Fruit fly (Drosophila melanogaster) whole organism, embryonic: ENCODE results near the gene CG15368.
A peak's percentile ranks its signal among the peaks of the same experiment; 100 is the strongest.

ENCODE experiments used
- Abd-B ChIP-seq: fragments of 200-800 bp; sonication (Bioruptor generic); optimal IDR thresholded peaks from 2 replicates; lab custom pipeline; 2018; ENCODE audit warnings: missing biosample characterization, mild to moderate bottlenecking, missing genetic modification characterization, moderate library complexity
- Adf1 ChIP-seq: fragments of 200-800 bp; sonication (Bioruptor generic); IDR thresholded peaks from 2 replicates; pipeline ENCODE4 v1.3.6; 2022; ENCODE audit warnings: missing biosample characterization, missing genetic modification characterization
- Bdp1 ChIP-seq: fragments of 200-800 bp; sonication (Bioruptor generic); optimal IDR thresholded peaks from 3 replicates; lab custom pipeline; 2016; ENCODE audit warnings: missing biosample characterization, missing genetic modification characterization
- Bteb2 ChIP-seq: fragments of 200-800 bp; sonication (Bioruptor generic); optimal IDR thresholded peaks from 2 replicates; lab custom pipeline; 2016; ENCODE audit warnings: missing biosample characterization, missing genetic modification characterization
- CG10321 ChIP-seq: fragments of 200-800 bp; sonication (Bioruptor generic); IDR thresholded peaks from 2 replicates; pipeline ENCODE4 v1.3.6; 2022; ENCODE audit warnings: missing biosample characterization, missing genetic modification characterization
- CG12071 ChIP-seq: fragments of 200-800 bp; sonication (Bioruptor generic); optimal IDR thresholded peaks from 3 replicates; lab custom pipeline; 2018; ENCODE audit warnings: missing biosample characterization, mild to moderate bottlenecking, missing genetic modification characterization
- CG12744 ChIP-seq: fragments of 200-800 bp; sonication (Bioruptor generic); optimal IDR thresholded peaks from 2 replicates; lab custom pipeline; 2016; ENCODE audit warnings: missing biosample characterization, missing genetic modification characterization
- CG13123 ChIP-seq: fragments of 200-800 bp; sonication (Bioruptor generic); optimal IDR thresholded peaks from 2 replicates; lab custom pipeline; 2016; ENCODE audit warnings: missing biosample characterization, missing genetic modification characterization
- CG13624 ChIP-seq: fragments of 200-800 bp; sonication (Bioruptor generic); optimal IDR thresholded peaks from 2 replicates; lab custom pipeline; 2016; ENCODE audit warnings: missing biosample characterization, missing genetic modification characterization
- CG15073 ChIP-seq: fragments of 200-800 bp; sonication (Bioruptor generic); optimal IDR thresholded peaks from 2 replicates; lab custom pipeline; 2016; ENCODE audit warnings: missing biosample characterization, missing genetic modification characterization
- CG15269 ChIP-seq: fragments of 200-800 bp; sonication (Bioruptor generic); optimal IDR thresholded peaks from 2 replicates; lab custom pipeline; 2018; ENCODE audit warnings: missing biosample characterization, mild to moderate bottlenecking, missing genetic modification characterization, moderate library complexity
- CG1603 ChIP-seq: fragments of 200-800 bp; sonication (Bioruptor generic); optimal IDR thresholded peaks from 2 replicates; lab custom pipeline; 2019; ENCODE audit warnings: missing biosample characterization, mild to moderate bottlenecking, missing genetic modification characterization, moderate library complexity
- CG2129 ChIP-seq: fragments of 200-800 bp; sonication (Bioruptor generic); IDR thresholded peaks from 2 replicates; pipeline ENCODE4 v1.3.6; 2022; ENCODE audit warnings: missing biosample characterization, missing genetic modification characterization; ENCODE audit not compliant: partially characterized antibody
- CG30020 ChIP-seq: fragments of 200-800 bp; optimal IDR thresholded peaks from 2 replicates; lab custom pipeline; 2019; ENCODE audit warnings: missing biosample characterization, mild to moderate bottlenecking, missing genetic modification characterization, moderate library complexity
- CG3163 ChIP-seq: fragments of 200-800 bp; sonication (Bioruptor generic); optimal IDR thresholded peaks from 3 replicates; lab custom pipeline; 2016; ENCODE audit warnings: missing biosample characterization, missing genetic modification characterization
- CG32767 ChIP-seq: fragments of 200-800 bp; sonication (Bioruptor generic); IDR thresholded peaks from 2 replicates; pipeline ENCODE4 v1.3.6; 2022; ENCODE audit warnings: missing biosample characterization, missing genetic modification characterization
- CG32772 ChIP-seq: fragments of 200-800 bp; sonication (Bioruptor generic); IDR thresholded peaks from 2 replicates; pipeline ENCODE4 v1.3.6; 2022; ENCODE audit warnings: missing biosample characterization, missing genetic modification characterization
- CG3838 ChIP-seq: fragments of 200-800 bp; sonication (Bioruptor generic); optimal IDR thresholded peaks from 3 replicates; lab custom pipeline; 2016; ENCODE audit warnings: missing biosample characterization, missing genetic modification characterization
- CG3847 ChIP-seq: fragments of 200-800 bp; sonication (Bioruptor generic); IDR thresholded peaks from 2 replicates; pipeline ENCODE4 v1.3.6; 2022; ENCODE audit warnings: missing biosample characterization, missing genetic modification characterization
- CG8281 ChIP-seq: fragments of 200-800 bp; sonication (Bioruptor generic); optimal IDR thresholded peaks from 2 replicates; lab custom pipeline; 2018; ENCODE audit warnings: missing biosample characterization, mild to moderate bottlenecking, missing genetic modification characterization, moderate library complexity
- CG8924 ChIP-seq: fragments of 200-800 bp; optimal IDR thresholded peaks from 3 replicates; lab custom pipeline; 2019; ENCODE audit warnings: missing biosample characterization, mild to moderate bottlenecking, missing genetic modification characterization, moderate library complexity
- CrebB ChIP-seq: fragments of 200-800 bp; sonication (Bioruptor generic); optimal IDR thresholded peaks from 3 replicates; lab custom pipeline; 2018; ENCODE audit warnings: missing biosample characterization, mild to moderate bottlenecking, missing genetic modification characterization
- Deaf1 ChIP-seq: fragments of 200-800 bp; optimal IDR thresholded peaks from 3 replicates; lab custom pipeline; 2019; ENCODE audit warnings: missing biosample characterization, mild to moderate bottlenecking, missing genetic modification characterization, moderate library complexity
- Dfd ChIP-seq, 2 experiments: fragments of >200 bp; optimal IDR thresholded peaks; 2 replicates each; lab custom pipeline; 2017; ENCODE audit warnings: missing biosample characterization in 2 of 2, missing genetic modification characterization in 2 of 2
- Dip2 ChIP-seq: fragments of 200-800 bp; sonication (Bioruptor generic); IDR thresholded peaks from 2 replicates; pipeline ENCODE4 v1.3.6; 2022; ENCODE audit warnings: missing biosample characterization, missing genetic modification characterization
- Eip74EF ChIP-seq, 2 experiments: fragments of 200-800 bp in 1 of 2; fragments of >200 bp in 1 of 2; sonication (Bioruptor generic) in 1 of 2; optimal IDR thresholded peaks; 2 replicates each; lab custom pipeline; 2017 to 2019; ENCODE audit warnings: missing biosample characterization in 2 of 2, missing genetic modification characterization in 2 of 2, mild to moderate bottlenecking in 1 of 2, moderate library complexity in 1 of 2
- GATAe ChIP-seq: fragments of 200-800 bp; sonication (Bioruptor generic); conservative IDR thresholded peaks from 2 replicates; pipeline ENCODE4 v1.3.6; 2022; ENCODE audit warnings: missing biosample characterization, missing genetic modification characterization
- Gsc ChIP-seq: fragments of 200-800 bp; sonication (Bioruptor generic); IDR thresholded peaks from 2 replicates; pipeline ENCODE4 v1.3.6; 2022; ENCODE audit warnings: missing biosample characterization, missing genetic modification characterization
- Hey ChIP-seq: fragments of 200-800 bp; sonication (Bioruptor generic); optimal IDR thresholded peaks from 3 replicates; lab custom pipeline; 2018; ENCODE audit warnings: missing biosample characterization, mild to moderate bottlenecking, missing genetic modification characterization
- Hmr ChIP-seq: fragments of 200-800 bp; sonication (Bioruptor generic); optimal IDR thresholded peaks from 3 replicates; lab custom pipeline; 2017; ENCODE audit warnings: mild to moderate bottlenecking, missing biosample characterization, missing genetic modification reagents, missing genetic modification characterization
- Hr3 ChIP-seq: fragments of 200-800 bp; sonication (Bioruptor generic); optimal IDR thresholded peaks from 3 replicates; lab custom pipeline; 2016; ENCODE audit warnings: missing biosample characterization, missing genetic modification characterization
- Hsf ChIP-seq: fragments of 200-800 bp; sonication (Bioruptor generic); optimal IDR thresholded peaks from 3 replicates; lab custom pipeline; 2016; ENCODE audit warnings: missing biosample characterization, missing genetic modification characterization
- Kr ChIP-seq: fragments of 200-800 bp; sonication (Bioruptor generic); optimal IDR thresholded peaks from 2 replicates; lab custom pipeline; 2017; ENCODE audit warnings: missing biosample characterization, mild to moderate bottlenecking, missing genetic modification characterization
- Spps ChIP-seq: fragments of 200-800 bp; sonication (Bioruptor generic); optimal IDR thresholded peaks from 2 replicates; lab custom pipeline; 2018; ENCODE audit warnings: missing biosample characterization, mild to moderate bottlenecking, missing genetic modification characterization
- Tbp ChIP-seq: fragments of >200 bp; optimal IDR thresholded peaks from 2 replicates; lab custom pipeline; 2018; ENCODE audit warnings: missing biosample characterization, missing genetic modification characterization
- bbx ChIP-seq: fragments of 200-800 bp; sonication (Bioruptor generic); IDR thresholded peaks from 2 replicates; pipeline ENCODE4 v1.3.6; 2022; ENCODE audit warnings: missing biosample characterization, missing genetic modification characterization; ENCODE audit not compliant: partially characterized antibody
- cg ChIP-seq: fragments of 200-800 bp; sonication (Bioruptor generic); optimal IDR thresholded peaks from 3 replicates; lab custom pipeline; 2019; ENCODE audit warnings: missing biosample characterization, mild to moderate bottlenecking, missing genetic modification characterization, moderate library complexity
- dysf ChIP-seq: fragments of 200-800 bp; sonication (Bioruptor generic); IDR thresholded peaks from 3 replicates; pipeline ENCODE4 v1.3.6; 2022; ENCODE audit warnings: missing biosample characterization, missing genetic modification characterization
- exex ChIP-seq: fragments of 200-800 bp; sonication (Bioruptor generic); optimal IDR thresholded peaks from 4 replicates; lab custom pipeline; 2018; ENCODE audit warnings: missing biosample characterization, mild to moderate bottlenecking, missing genetic modification characterization, moderate library complexity
- eyg ChIP-seq: fragments of 200-800 bp; sonication (Bioruptor generic); optimal IDR thresholded peaks from 3 replicates; lab custom pipeline; 2016; ENCODE audit warnings: missing biosample characterization, missing genetic modification characterization
- fd3F ChIP-seq: fragments of 200-800 bp; sonication (Bioruptor generic); optimal IDR thresholded peaks from 2 replicates; lab custom pipeline; 2018; ENCODE audit warnings: missing biosample characterization, mild to moderate bottlenecking, missing genetic modification characterization, moderate library complexity
- hb ChIP-seq: fragments of 200-800 bp; sonication (Bioruptor generic); IDR thresholded peaks from 3 replicates; pipeline ENCODE4 v1.3.6; 2022; ENCODE audit warnings: missing biosample characterization, missing genetic modification characterization; ENCODE audit not compliant: partially characterized antibody
- lbe ChIP-seq: fragments of 200-800 bp; sonication (Bioruptor generic); optimal IDR thresholded peaks from 2 replicates; lab custom pipeline; 2016; ENCODE audit warnings: missing biosample characterization, mild to moderate bottlenecking, missing genetic modification characterization
- mam ChIP-seq: fragments of 200-800 bp; sonication (Bioruptor generic); optimal IDR thresholded peaks from 3 replicates; lab custom pipeline; 2016; ENCODE audit warnings: missing biosample characterization, missing genetic modification characterization
- mirr ChIP-seq: fragments of 200-800 bp; sonication (Bioruptor generic); optimal IDR thresholded peaks from 3 replicates; lab custom pipeline; 2018; ENCODE audit warnings: missing biosample characterization, mild to moderate bottlenecking, missing genetic modification characterization
- otp ChIP-seq: fragments of 200-800 bp; sonication (Bioruptor generic); IDR thresholded peaks from 3 replicates; pipeline ENCODE4, ENCODE4 v1.3.6; 2022; ENCODE audit warnings: missing biosample characterization, missing genetic modification characterization
- rib ChIP-seq: fragments of 200-800 bp; sonication (Bioruptor generic); IDR thresholded peaks from 2 replicates; pipeline ENCODE4 v1.3.6; 2022; ENCODE audit warnings: missing biosample characterization, missing genetic modification characterization
- ro ChIP-seq: fragments of 200-800 bp; sonication (Bioruptor generic); IDR thresholded peaks from 2 replicates; pipeline ENCODE4 v1.3.6; 2022; ENCODE audit warnings: missing biosample characterization, missing genetic modification characterization
- sd ChIP-seq: fragments of 200-800 bp; sonication (Bioruptor generic); optimal IDR thresholded peaks from 3 replicates; lab custom pipeline; 2018; ENCODE audit warnings: missing biosample characterization, mild to moderate bottlenecking, missing genetic modification characterization, moderate library complexity
- sim ChIP-seq: fragments of 200-800 bp; sonication (Bioruptor generic); IDR thresholded peaks from 2 replicates; pipeline ENCODE4 v1.3.6; 2022; ENCODE audit warnings: missing biosample characterization, missing genetic modification characterization
- sob ChIP-seq: fragments of 200-800 bp; sonication (Bioruptor generic); IDR thresholded peaks from 2 replicates; pipeline ENCODE4 v1.3.6; 2022; ENCODE audit warnings: missing biosample characterization, missing genetic modification characterization

CG15368 gene

DNA sequence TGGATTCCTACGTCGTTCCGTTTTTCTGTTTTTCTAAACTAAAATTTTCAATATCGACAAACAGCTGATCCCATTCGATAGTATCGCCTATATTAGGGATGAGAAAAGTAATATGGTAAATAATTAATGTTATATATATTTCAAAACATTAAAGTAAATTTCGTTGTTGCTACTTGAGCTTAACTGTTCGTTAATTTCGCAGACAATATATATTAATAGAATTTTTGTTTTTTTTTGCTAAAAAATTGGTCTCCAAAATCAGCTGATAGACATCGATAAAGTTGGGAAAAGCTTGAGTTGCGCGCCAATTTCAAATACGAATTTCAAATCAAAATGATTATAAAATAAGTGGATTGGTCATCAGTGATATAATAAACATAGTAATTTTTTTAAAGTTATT, 19.2 kb upstream of the CG15368 start, which contains the start of gene CG12118 (continued):
- TF ChIP-seq Spps (peak; percentile 67), CG15073 (GFP tag; lab: Kevin White, UChicago) (no peak), Deaf1 (tag; lab: Kevin White, UChicago) (peak; percentile 36), Hsf (peak; percentile 71), CG3847 (peak; percentile 80), CG12744 (GFP tag; lab: Kevin White, UChicago) (no peak), CG32772 (GFP tag; lab: Robert Waterston, UW) (peak; percentile 75), ro (GFP tag; lab: Robert Waterston, UW) (no peak), bbx (GFP tag; lab: Robert Waterston, UW) (peak; percentile 84), mam (GFP tag; lab: Kevin White, UChicago) (peak; percentile 55), lbe (peak; percentile 84), sob (GFP tag; lab: Robert Waterston, UW) (peak; percentile 90), CrebB (tag; lab: Kevin White, UChicago) (no peak), Dfd (GFP tag; optimal IDR thresholded peaks at IDR 0.05; lab: Kevin White, UChicago) (no peak), eyg (no peak), CG12071 (GFP tag; lab: Kevin White, UChicago) (no peak), Abd-B (GFP tag; lab: Kevin White, UChicago) (peak; percentile 63), CG2129 (GFP tag; lab: Robert Waterston, UW) (peak; percentile 84), otp (peak; percentile 73; the same call in 2 of the 3 replicates), Eip74EF (GFP tag; optimal IDR thresholded peaks at IDR 0.05; lab: Kevin White, UChicago) (peak in 1 of 2 experiments; percentile 54), sd (tag; lab: Kevin White, UChicago) (peak; percentile 60), CG8924 (tag; lab: Kevin White, UChicago) (peak; percentile 63), Adf1 (GFP tag; lab: Robert Waterston, UW) (peak; percentile 62), CG13624 (peak; percentile 5), hb (GFP tag; lab: Robert Waterston, UW) (peak; percentile 84), mirr (GFP tag; lab: Kevin White, UChicago) (no peak), Hmr (GFP tag; lab: Kevin White, UChicago) (peak; percentile 72), CG3838 (GFP tag; lab: Kevin White, UChicago) (peak; percentile 38), rib (GFP tag; lab: Robert Waterston, UW) (peak; percentile 44; the same call in 1 of the 2 replicates), Kr (GFP tag; lab: Kevin White, UChicago) (no peak), CG30020 (tag; lab: Kevin White, UChicago) (peak; percentile 41), Dip2 (no peak), fd3F (GFP tag; lab: Kevin White, UChicago) (peak; percentile 63), exex (tag; lab: Kevin White, UChicago) (peak; percentile 50), CG13123 (GFP tag; lab: Kevin White, UChicago) (peak; percentile 75), CG1603 (peak; percentile 35), CG32767 (GFP tag; lab: Robert Waterston, UW) (peak; percentile 68; the same call in 1 of the 2 replicates), Bteb2 (GFP tag; lab: Kevin White, UChicago) (peak; percentile 76), Gsc (no peak), CG8281 (tag; lab: Kevin White, UChicago) (peak; percentile 2), CG10321 (GFP tag; lab: Robert Waterston, UW) (peak; percentile 56; the same call in 1 of the 2 replicates), dysf (GFP tag; lab: Robert Waterston, UW) (peak; percentile 53; the same call in 2 of the 3 replicates), Hey (tag; lab: Kevin White, UChicago) (no peak), Bdp1 (peak; percentile 43), GATAe (no peak; the same call in 1 of the 2 replicates), Tbp (GFP tag; lab: Kevin White, UChicago) (no peak), CG15269 (tag; lab: Kevin White, UChicago) (peak; percentile 75), sim (GFP tag; lab: Robert Waterston, UW) (no peak), CG3163 (GFP tag; lab: Kevin White, UChicago) (no peak), cg (GFP tag; lab: Kevin White, UChicago) (no peak), Hr3 (GFP tag; lab: Kevin White, UChicago) (peak; percentile 84)
